Fruit fly (Drosophila melanogaster) whole organism, embryonic: ENCODE results near the gene yrt.

ENCODE experiments used
- Atf6 ChIP-seq: fragments of 200-800 bp; sonication (Bioruptor generic); IDR thresholded peaks from 2 replicates; pipeline ENCODE4 v1.3.6; 2022; ENCODE audit warnings: missing biosample characterization, missing genetic modification characterization
- CG10147 ChIP-seq: fragments of 200-800 bp; sonication (Bioruptor generic); optimal IDR thresholded peaks from 2 replicates; lab custom pipeline; 2019; ENCODE audit warnings: missing biosample characterization, mild to moderate bottlenecking, missing genetic modification characterization, moderate library complexity
- CG10267 ChIP-seq: fragments of 200-800 bp; sonication (Bioruptor generic); optimal IDR thresholded peaks from 2 replicates; lab custom pipeline; 2018; ENCODE audit warnings: missing biosample characterization, mild to moderate bottlenecking, missing genetic modification characterization, moderate library complexity
- CG11723 ChIP-seq: fragments of 200-800 bp; sonication (Bioruptor generic); optimal IDR thresholded peaks from 2 replicates; lab custom pipeline; 2017; ENCODE audit warnings: missing biosample characterization, mild to moderate bottlenecking, missing genetic modification characterization
- CG12071 ChIP-seq: fragments of 200-800 bp; sonication (Bioruptor generic); optimal IDR thresholded peaks from 3 replicates; lab custom pipeline; 2018; ENCODE audit warnings: missing biosample characterization, mild to moderate bottlenecking, missing genetic modification characterization
- CG1233 ChIP-seq: fragments of 200-800 bp; sonication (Bioruptor generic); optimal IDR thresholded peaks from 4 replicates; lab custom pipeline; 2018; ENCODE audit warnings: missing biosample characterization, mild to moderate bottlenecking, missing genetic modification characterization
- CG13296 ChIP-seq: fragments of 200-800 bp; sonication (Bioruptor generic); optimal IDR thresholded peaks from 3 replicates; lab custom pipeline; 2018; ENCODE audit warnings: missing biosample characterization, mild to moderate bottlenecking, missing genetic modification characterization
- CG13624 ChIP-seq: fragments of 200-800 bp; sonication (Bioruptor generic); optimal IDR thresholded peaks from 2 replicates; lab custom pipeline; 2016; ENCODE audit warnings: missing biosample characterization, missing genetic modification characterization
- CG16815 ChIP-seq: fragments of 200-800 bp; sonication (Bioruptor generic); optimal IDR thresholded peaks from 3 replicates; lab custom pipeline; 2017; ENCODE audit warnings: missing biosample characterization, mild to moderate bottlenecking, missing genetic modification characterization
- CG1792 ChIP-seq: fragments of 200-800 bp; sonication (Bioruptor generic); optimal IDR thresholded peaks from 2 replicates; lab custom pipeline; 2016; ENCODE audit warnings: missing biosample characterization, missing genetic modification characterization
- CG2202 ChIP-seq: fragments of 200-800 bp; sonication (Bioruptor generic); optimal IDR thresholded peaks from 2 replicates; lab custom pipeline; 2018; ENCODE audit warnings: missing biosample characterization, mild to moderate bottlenecking, missing genetic modification characterization
- CG30020 ChIP-seq: fragments of 200-800 bp; optimal IDR thresholded peaks from 2 replicates; lab custom pipeline; 2019; ENCODE audit warnings: missing biosample characterization, mild to moderate bottlenecking, missing genetic modification characterization, moderate library complexity
- CG30431 ChIP-seq: fragments of 200-800 bp; sonication (Bioruptor generic); optimal IDR thresholded peaks from 2 replicates; lab custom pipeline; 2017; ENCODE audit warnings: missing biosample characterization, missing genetic modification characterization
- CG32772 ChIP-seq: fragments of 200-800 bp; sonication (Bioruptor generic); IDR thresholded peaks from 2 replicates; pipeline ENCODE4 v1.3.6; 2022; ENCODE audit warnings: missing biosample characterization, missing genetic modification characterization
- CG4424 ChIP-seq: fragments of 200-800 bp; sonication (Bioruptor generic); optimal IDR thresholded peaks from 3 replicates; lab custom pipeline; 2016; ENCODE audit warnings: missing biosample characterization, missing genetic modification characterization
- CG4820 ChIP-seq: fragments of 200-800 bp; sonication (Bioruptor generic); optimal IDR thresholded peaks from 3 replicates; lab custom pipeline; 2016; ENCODE audit warnings: missing biosample characterization, missing genetic modification characterization
- CG5180 ChIP-seq: fragments of 200-800 bp; sonication (Bioruptor generic); optimal IDR thresholded peaks from 3 replicates; lab custom pipeline; 2017; ENCODE audit warnings: missing biosample characterization, missing genetic modification characterization, mild to moderate bottlenecking, moderate library complexity, missing genetic modification reagents
- CG6654 ChIP-seq: fragments of 200-800 bp; sonication (Bioruptor generic); optimal IDR thresholded peaks from 2 replicates; lab custom pipeline; 2017; ENCODE audit warnings: missing biosample characterization, mild to moderate bottlenecking, missing genetic modification characterization
- CG6689 ChIP-seq: fragments of 200-800 bp; sonication (Bioruptor generic); IDR thresholded peaks from 2 replicates; pipeline ENCODE4 v1.3.6; 2022; ENCODE audit warnings: missing biosample characterization, missing genetic modification characterization
- CG7357 ChIP-seq: fragments of 200-800 bp; sonication (Bioruptor generic); IDR thresholded peaks from 3 replicates; pipeline ENCODE4 v1.3.6; 2022; ENCODE audit warnings: missing biosample characterization, missing genetic modification characterization
- CG7556 ChIP-seq: fragments of 200-800 bp; sonication (Bioruptor generic); optimal IDR thresholded peaks from 2 replicates; lab custom pipeline; 2017; ENCODE audit warnings: missing biosample characterization, mild to moderate bottlenecking, missing genetic modification characterization
- CG9727 ChIP-seq: fragments of 200-800 bp; sonication (Bioruptor generic); optimal IDR thresholded peaks from 3 replicates; lab custom pipeline; 2017; ENCODE audit warnings: missing biosample characterization, mild to moderate bottlenecking, missing genetic modification characterization
- Camta ChIP-seq: fragments of 200-800 bp; sonication (Bioruptor generic); optimal IDR thresholded peaks from 2 replicates; lab custom pipeline; 2016; ENCODE audit warnings: missing biosample characterization, missing genetic modification characterization
- HHEX ChIP-seq: fragments of 200-800 bp; sonication (Bioruptor generic); optimal IDR thresholded peaks from 3 replicates; lab custom pipeline; 2017; ENCODE audit warnings: missing biosample characterization, mild to moderate bottlenecking, missing genetic modification characterization, missing genetic modification reagents
- HLH3B ChIP-seq: fragments of 200-800 bp; sonication (Bioruptor generic); IDR thresholded peaks from 2 replicates; pipeline ENCODE4 v1.3.6; 2022; ENCODE audit warnings: missing biosample characterization, missing genetic modification characterization
- Hand ChIP-seq: fragments of 200-800 bp; sonication (Bioruptor generic); optimal IDR thresholded peaks from 2 replicates; lab custom pipeline; 2017; ENCODE audit warnings: mild to moderate bottlenecking, missing biosample characterization, missing genetic modification reagents, missing genetic modification characterization
- Mad ChIP-seq: fragments of 200-800 bp; sonication (Bioruptor generic); optimal IDR thresholded peaks from 2 replicates; lab custom pipeline; 2016; ENCODE audit warnings: missing biosample characterization, missing genetic modification characterization
- Nf-YA ChIP-seq: fragments of 200-800 bp; sonication (Bioruptor generic); IDR thresholded peaks from 2 replicates; pipeline ENCODE4 v1.3.6; 2022; ENCODE audit warnings: missing biosample characterization, missing genetic modification characterization
- PHDP ChIP-seq: fragments of 200-800 bp; sonication (Bioruptor generic); optimal IDR thresholded peaks from 3 replicates; lab custom pipeline; 2018; ENCODE audit warnings: missing biosample characterization, mild to moderate bottlenecking, missing genetic modification characterization, moderate library complexity
- Pdp1 ChIP-seq, 2 experiments: fragments of 200-800 bp; sonication (Bioruptor generic); optimal IDR thresholded peaks; 3 replicates each; lab custom pipeline; 2016; ENCODE audit warnings: missing biosample characterization in 2 of 2, missing genetic modification characterization in 2 of 2, mild to moderate bottlenecking in 1 of 2, moderate library complexity in 1 of 2
- Sox100B ChIP-seq: fragments of 200-800 bp; sonication (Bioruptor generic); optimal IDR thresholded peaks from 3 replicates; lab custom pipeline; 2018; ENCODE audit warnings: missing biosample characterization, mild to moderate bottlenecking, missing genetic modification characterization
- Sox102F ChIP-seq: fragments of 200-800 bp; sonication (Bioruptor generic); optimal IDR thresholded peaks from 2 replicates; lab custom pipeline; 2018; ENCODE audit warnings: missing biosample characterization, mild to moderate bottlenecking, missing genetic modification characterization, moderate library complexity
- dan ChIP-seq: fragments of 200-800 bp; sonication (Bioruptor generic); IDR thresholded peaks from 2 replicates; pipeline ENCODE4 v1.3.6; 2022; ENCODE audit warnings: missing biosample characterization, missing genetic modification characterization
- dati ChIP-seq: fragments of 200-800 bp; sonication (Bioruptor generic); IDR thresholded peaks from 2 replicates; pipeline ENCODE4 v1.3.6; 2022; ENCODE audit warnings: missing biosample characterization, missing genetic modification characterization
- dpn ChIP-seq, 2 experiments: fragments of 200-800 bp; sonication (Bioruptor generic); optimal IDR thresholded peaks; 3 replicates each; lab custom pipeline; 2016; ENCODE audit warnings: missing biosample characterization in 2 of 2, missing genetic modification characterization in 2 of 2
- ewg ChIP-seq: fragments of 200-800 bp; sonication (Bioruptor generic); optimal IDR thresholded peaks from 3 replicates; lab custom pipeline; 2017; ENCODE audit warnings: mild to moderate bottlenecking, missing biosample characterization, missing genetic modification reagents, missing genetic modification characterization
- fd3F ChIP-seq: fragments of 200-800 bp; sonication (Bioruptor generic); optimal IDR thresholded peaks from 2 replicates; lab custom pipeline; 2018; ENCODE audit warnings: missing biosample characterization, mild to moderate bottlenecking, missing genetic modification characterization, moderate library complexity
- gce ChIP-seq: fragments of 200-800 bp; sonication (Bioruptor generic); IDR thresholded peaks from 3 replicates; pipeline ENCODE4 v1.3.6; 2022; ENCODE audit warnings: missing biosample characterization, missing genetic modification characterization
- ind ChIP-seq: fragments of 200-800 bp; sonication (Bioruptor generic); optimal IDR thresholded peaks from 3 replicates; lab custom pipeline; 2016; ENCODE audit warnings: missing biosample characterization, missing genetic modification characterization
- insv ChIP-seq, 2 experiments: fragments of 200-800 bp; sonication (Bioruptor generic); optimal IDR thresholded peaks; 3 replicates each; lab custom pipeline; 2016 to 2018; ENCODE audit warnings: missing biosample characterization in 2 of 2, missing genetic modification characterization in 2 of 2
- klu ChIP-seq: fragments of 200-800 bp; sonication (Bioruptor generic); IDR thresholded peaks from 2 replicates; pipeline ENCODE4 v1.3.6; 2022; ENCODE audit warnings: missing biosample characterization, missing genetic modification characterization
- maf-S ChIP-seq: fragments of 200-800 bp; sonication (Bioruptor generic); optimal IDR thresholded peaks from 2 replicates; lab custom pipeline; 2016; ENCODE audit warnings: missing biosample characterization, missing genetic modification characterization
- mirr ChIP-seq: fragments of 200-800 bp; sonication (Bioruptor generic); optimal IDR thresholded peaks from 3 replicates; lab custom pipeline; 2018; ENCODE audit warnings: missing biosample characterization, mild to moderate bottlenecking, missing genetic modification characterization
- pan ChIP-seq, 4 experiments: fragments of >200 bp in 3 of 4; fragments of 200-800 bp in 1 of 4; sonication (Bioruptor generic) in 1 of 4; optimal IDR thresholded peaks in 3 of 4; IDR thresholded peaks in 1 of 4; 2 replicates each; pipeline versions ENCODE4 v1.3.6 to Lab custom; 2017 to 2022; ENCODE audit warnings: missing biosample characterization in 2 of 4, missing genetic modification characterization in 2 of 4, mixed read lengths in 1 of 4
- scrt ChIP-seq: fragments of 200-800 bp; sonication (Bioruptor generic); optimal IDR thresholded peaks from 2 replicates; lab custom pipeline; 2018; ENCODE audit warnings: missing biosample characterization, mild to moderate bottlenecking, missing genetic modification characterization, moderate library complexity
- stc ChIP-seq: fragments of 200-800 bp; sonication (Bioruptor generic); IDR thresholded peaks from 2 replicates; pipeline ENCODE4 v1.3.6; 2022; ENCODE audit warnings: missing biosample characterization, missing genetic modification characterization
- stwl ChIP-seq: fragments of 200-800 bp; sonication (Bioruptor generic); optimal IDR thresholded peaks from 3 replicates; lab custom pipeline; 2018; ENCODE audit warnings: missing biosample characterization, mild to moderate bottlenecking, missing genetic modification characterization, moderate library complexity
- twi ChIP-seq: fragments of 200-800 bp; optimal IDR thresholded peaks from 2 replicates; lab custom pipeline; 2019; ENCODE audit warnings: missing biosample characterization, mild to moderate bottlenecking, missing genetic modification characterization, moderate library complexity
- unpg ChIP-seq: fragments of 200-800 bp; sonication (Bioruptor generic); optimal IDR thresholded peaks from 3 replicates; lab custom pipeline; 2018; ENCODE audit warnings: missing biosample characterization, mild to moderate bottlenecking, missing genetic modification characterization, moderate library complexity

yrt gene

dm6 chr3R:13425470-13426033, 9.2 kb downstream of the yrt start, which contains the start of gene Act87E (continued):
- TF ChIP-seq stwl (tag; lab: Kevin White, UChicago) (peak; percentile 3), scrt (peak; percentile 35), stc (peak; percentile 58), CG1233 (GFP tag; lab: Kevin White, UChicago) (peak; percentile 9), CG10147 (GFP tag; lab: Kevin White, UChicago) (peak; percentile 2), CG12071 (GFP tag; lab: Kevin White, UChicago) (no peak), Sox100B (GFP tag; lab: Kevin White, UChicago) (peak; percentile 85), CG11723 (GFP tag; lab: Kevin White, UChicago) (peak; percentile 45), twi (tag; lab: Kevin White, UChicago) (peak; percentile 98), Sox102F (GFP tag; lab: Kevin White, UChicago) (peak; percentile 76), CG9727 (GFP tag; lab: Kevin White, UChicago) (peak; percentile 82), Camta (GFP tag; lab: Kevin White, UChicago) (no peak), ind (GFP tag; lab: Kevin White, UChicago) (peak; percentile 42), fd3F (GFP tag; lab: Kevin White, UChicago) (peak; percentile 52), dpn (GFP tag; optimal IDR thresholded peaks at IDR 0.05; lab: Kevin White, UChicago) (peak in 1 of 2 experiments; percentile 41), CG32772 (GFP tag; lab: Robert Waterston, UW) (peak; percentile 26; the same call in 1 of the 2 replicates), PHDP (tag; lab: Kevin White, UChicago) (peak; percentile 67), CG4424 (GFP tag; lab: Kevin White, UChicago) (peak; percentile 52), CG10267 (peak; percentile 78), gce (no peak), CG13624 (GFP tag; lab: Kevin White, UChicago) (no peak), mirr (GFP tag; lab: Kevin White, UChicago) (no peak), insv (GFP tag; optimal IDR thresholded peaks at IDR 0.05; lab: Kevin White, UChicago) (no peak), pan (optimal IDR thresholded peaks at IDR 0.05; lab: Kevin White, UChicago) (no peak), pan (GFP tag; optimal IDR thresholded peaks at IDR 0.05 in 1 of 2, IDR thresholded peaks at IDR 0.05 in 1 of 2) (peak in 1 of 2 experiments; percentile 39), klu (GFP tag; lab: Robert Waterston, UW) (no peak), ewg (GFP tag; lab: Kevin White, UChicago) (peak; percentile 53), Pdp1 (GFP tag; optimal IDR thresholded peaks at IDR 0.05; lab: Kevin White, UChicago) (no peak), CG6689 (GFP tag; lab: Robert Waterston, UW) (peak; percentile 60; the same call in 1 of the 2 replicates), CG2202 (tag; lab: Kevin White, UChicago) (peak; percentile 42), dati (GFP tag; lab: Robert Waterston, UW) (no peak), CG13296 (GFP tag; lab: Kevin White, UChicago) (peak; percentile 62), CG6654 (GFP tag; lab: Kevin White, UChicago) (peak; percentile 14), Atf6 (GFP tag; lab: Robert Waterston, UW) (no peak; the same call in 1 of the 2 replicates), CG30431 (peak; percentile 44), CG16815 (GFP tag; lab: Kevin White, UChicago) (peak; percentile 54), Nf-YA (GFP tag; lab: Robert Waterston, UW) (0 out of 2 replicates have a peak, but pooled peaks have one; percentile 5), maf-S (no peak), unpg (GFP tag; lab: Kevin White, UChicago) (peak; percentile 59), HLH3B (0 out of 2 replicates have a peak, but pooled peaks have one; percentile 23), CG1792 (no peak), Hand (GFP tag; lab: Kevin White, UChicago) (no peak), CG4820 (GFP tag; lab: Kevin White, UChicago) (peak; percentile 15), Mad (GFP tag; lab: Kevin White, UChicago) (no peak), CG30020 (tag; lab: Kevin White, UChicago) (peak; percentile 46), dan (GFP tag; lab: Robert Waterston, UW) (no peak), HHEX (GFP tag; lab: Kevin White, UChicago) (peak; percentile 29), CG5180 (peak; percentile 43), CG7357 (GFP tag; lab: Robert Waterston, UW) (peak; percentile 62; the same call in 2 of the 3 replicates), CG7556 (peak; percentile 81)
